Fruit fly (Drosophila melanogaster) Kc167 (cell line): Measurements from ENCODE around the gene CG11670.

Experiments
- Myc ChIP-seq: fragments of >200 bp; optimal IDR thresholded peaks from 2 replicates; lab custom pipeline; 2017; ENCODE audit warnings: missing external identifiers
- Sin3A ChIP-seq: fragments of >200 bp; optimal IDR thresholded peaks from 2 replicates; lab custom pipeline; 2018; ENCODE audit warnings: missing external identifiers
- h ChIP-seq: fragments of >200 bp; optimal IDR thresholded peaks from 3 replicates; lab custom pipeline; 2018; ENCODE audit warnings: missing external identifiers
- insv ChIP-seq: fragments of >200 bp; optimal IDR thresholded peaks from 3 replicates; lab custom pipeline; 2018; ENCODE audit warnings: missing external identifiers
- psq ChIP-seq: fragments of >200 bp; optimal IDR thresholded peaks from 2 replicates; lab custom pipeline; 2017; ENCODE audit warnings: missing external identifiers
- ttk ChIP-seq: sonication (Bioruptor generic); optimal IDR thresholded peaks from 2 replicates; lab custom pipeline; 2017; ENCODE audit warnings: missing external identifiers

Gene CG11670

DNA sequence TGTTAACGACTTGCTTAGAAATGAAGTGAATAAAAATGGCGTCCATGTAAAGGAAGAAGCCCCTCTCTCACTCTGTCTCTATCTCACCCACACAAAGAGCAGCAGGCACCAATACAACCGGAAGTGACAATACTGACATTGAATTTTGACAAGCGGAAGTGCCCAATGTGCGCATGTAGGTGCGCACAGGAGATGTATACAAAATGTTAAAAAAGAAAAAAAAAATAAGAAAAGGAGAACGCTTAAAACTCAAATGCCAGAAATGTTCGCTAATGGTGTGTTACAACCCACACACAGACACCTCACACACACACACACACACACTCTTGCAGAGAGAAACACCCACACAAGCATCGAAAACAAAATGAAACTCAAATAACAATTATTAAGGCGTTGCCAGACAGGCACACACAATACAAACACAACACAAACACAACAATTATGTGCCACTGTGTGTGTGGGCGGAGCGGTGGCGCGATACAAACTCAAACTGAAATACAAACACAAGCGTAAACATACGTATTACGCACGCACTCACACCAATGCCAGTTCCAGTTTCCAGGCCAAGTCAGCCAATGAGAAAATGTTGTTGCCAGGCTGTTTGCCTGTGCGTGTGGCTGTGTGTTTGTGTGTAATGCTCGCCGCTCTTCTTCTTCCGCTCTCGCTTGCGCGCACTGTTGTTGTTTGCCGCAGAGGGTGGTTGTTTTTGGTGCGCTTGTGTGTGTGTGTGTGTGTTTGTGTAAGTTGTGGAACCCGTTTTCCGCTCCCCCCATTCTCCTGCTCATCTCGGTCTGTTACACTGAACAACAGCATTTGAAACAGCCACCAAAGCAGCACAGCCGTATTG, 22.1 kb downstream of the CG11670 start:
- TF ChIP-seq Sin3A (lab: Kevin White, UChicago): no peak
- no peak for TF ChIP-seq h
- no peak for TF ChIP-seq Myc
- TF ChIP-seq ttk (lab: Kevin White, UChicago): no peak
- TF ChIP-seq insv (lab: Kevin White, UChicago): no peak
- TF ChIP-seq psq (lab: Kevin White, UChicago): no peak

DNA sequence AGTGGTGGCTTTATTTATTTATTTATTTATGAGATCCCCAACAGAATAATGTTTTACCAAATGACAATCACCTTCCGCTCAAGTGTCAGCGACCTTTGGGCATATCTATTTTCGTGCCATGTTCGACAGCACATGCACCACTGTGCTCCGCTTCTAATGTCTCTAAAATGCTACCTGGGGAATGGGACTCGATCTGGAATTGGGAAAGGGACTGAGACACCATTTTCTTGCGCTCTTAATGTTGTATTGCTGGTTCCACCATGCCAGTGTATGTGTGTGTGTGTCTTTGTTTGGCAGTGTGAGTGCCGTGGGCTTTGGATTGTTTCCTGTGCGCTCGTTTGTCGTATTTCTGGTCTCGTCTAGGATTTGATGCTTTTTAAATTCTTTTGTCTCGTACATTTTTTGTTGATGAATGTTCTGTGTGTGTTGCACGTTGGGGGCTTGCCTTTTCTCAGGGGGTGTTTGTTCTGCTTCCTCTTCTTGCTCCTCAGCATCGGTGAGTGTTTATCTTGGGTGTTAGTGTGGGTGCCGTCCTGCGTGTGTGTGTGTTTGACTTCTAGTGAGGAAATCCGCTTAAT, 23.4 kb downstream of the CG11670 start:
- no peak for TF ChIP-seq insv (lab: Kevin White, UChicago)
- no peak for TF ChIP-seq ttk (lab: Kevin White, UChicago)
- no peak for TF ChIP-seq h
- TF ChIP-seq psq (lab: Kevin White, UChicago): no peak
- TF ChIP-seq Myc: no peak
- TF ChIP-seq Sin3A (lab: Kevin White, UChicago): no peak

DNA sequence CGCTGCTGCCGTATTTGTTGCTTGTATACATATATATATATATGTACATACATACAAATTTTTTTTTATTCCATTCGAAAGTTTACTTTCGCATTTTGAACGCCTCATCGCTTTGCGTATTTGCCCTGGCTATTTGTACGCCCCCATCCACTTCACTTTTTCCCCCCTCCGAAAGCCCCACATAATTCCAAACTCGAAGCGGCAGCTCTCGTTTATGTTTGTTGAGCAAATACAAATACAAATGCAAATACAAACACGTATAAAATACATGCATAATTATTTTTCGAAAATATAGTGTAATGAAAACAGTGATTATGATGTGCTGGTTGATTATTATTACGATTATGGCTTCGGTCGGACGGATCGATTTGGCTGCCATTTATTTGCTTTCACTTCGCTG, 26.2 kb downstream of the CG11670 start:
- no peak for TF ChIP-seq Sin3A (lab: Kevin White, UChicago)
- TF ChIP-seq psq (lab: Kevin White, UChicago): no peak
- TF ChIP-seq ttk (lab: Kevin White, UChicago): no peak
- TF ChIP-seq insv (lab: Kevin White, UChicago): no peak
- no peak for TF ChIP-seq Myc

DNA sequence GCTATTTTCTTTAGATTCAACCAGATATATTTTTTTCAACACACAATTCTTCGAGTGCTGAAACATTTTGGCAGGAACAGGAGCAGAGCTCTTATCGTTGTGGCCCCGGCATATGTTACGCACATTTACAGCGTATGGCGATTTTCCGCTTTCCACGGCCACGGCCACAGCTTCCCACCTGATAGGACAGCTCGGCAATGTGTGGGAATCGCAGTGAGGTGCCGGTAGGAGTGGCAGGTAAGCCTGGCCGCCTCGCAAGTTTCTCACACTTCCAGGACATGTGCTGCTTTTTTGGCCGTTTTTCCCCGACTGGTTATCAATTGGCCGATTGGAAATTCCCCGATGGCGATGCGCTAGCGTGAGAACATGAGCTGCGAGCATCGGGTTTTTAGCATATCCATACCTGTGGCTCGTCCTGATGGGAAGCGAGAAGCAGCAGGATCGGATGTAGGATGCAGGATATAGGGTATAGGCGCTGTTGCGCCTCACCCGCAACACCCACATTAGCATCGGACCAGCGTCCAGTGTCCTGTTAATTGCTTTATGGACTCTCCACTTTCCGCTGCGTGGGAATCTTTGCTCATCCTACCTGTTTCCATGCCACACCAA, 28.3 kb downstream of the CG11670 start:
- TF ChIP-seq ttk (lab: Kevin White, UChicago) (no peak), h (no peak), insv (lab: Kevin White, UChicago) (no peak), Myc (no peak), Sin3A (lab: Kevin White, UChicago) (no peak)

- no peak for TF ChIP-seq insv (lab: Kevin White, UChicago)
- TF ChIP-seq h: no peak
- TF ChIP-seq Sin3A (lab: Kevin White, UChicago): no peak
- TF ChIP-seq ttk (lab: Kevin White, UChicago): no peak
- no peak for TF ChIP-seq psq (lab: Kevin White, UChicago)
Observed at dm6 chr3R:13072052-13072451, 30.2 kb downstream of the CG11670 start.

dm6 chr3R:13073174-13073573, 31.3 kb downstream of the CG11670 start:
- no peak for TF ChIP-seq insv (lab: Kevin White, UChicago)
- TF ChIP-seq Sin3A (lab: Kevin White, UChicago): no peak
- no peak for TF ChIP-seq psq (lab: Kevin White, UChicago)
- no peak for TF ChIP-seq ttk (lab: Kevin White, UChicago)
- TF ChIP-seq h: no peak
- no peak for TF ChIP-seq Myc

dm6 chr3R:13074588-13074987, 32.7 kb downstream of the CG11670 start:
- TF ChIP-seq Sin3A (lab: Kevin White, UChicago): no peak
- no peak for TF ChIP-seq ttk (lab: Kevin White, UChicago)
- TF ChIP-seq psq (lab: Kevin White, UChicago): no peak
- no peak for TF ChIP-seq Myc
- TF ChIP-seq h: no peak
- TF ChIP-seq insv (lab: Kevin White, UChicago): no peak

DNA sequence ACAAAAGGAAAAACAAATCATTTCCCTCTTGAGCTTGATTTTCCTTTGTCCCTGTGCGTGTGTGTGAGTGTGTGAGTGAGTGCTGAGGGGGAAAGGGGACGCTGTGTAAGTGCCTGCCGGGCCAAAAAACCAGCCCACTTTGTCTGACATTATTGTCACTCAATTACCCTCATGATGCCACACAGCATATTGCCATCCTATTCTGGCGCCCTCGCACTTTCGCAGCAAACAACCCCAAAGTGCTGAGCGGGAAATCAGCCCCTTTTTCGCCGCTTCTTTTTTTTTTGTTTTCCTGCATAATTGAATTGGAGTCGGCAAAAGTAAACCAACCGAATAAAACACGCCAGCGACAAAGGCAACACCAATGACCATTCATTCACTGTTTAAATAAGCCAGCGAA, 33.9 kb downstream of the CG11670 start:
- TF ChIP-seq h (no peak), psq (lab: Kevin White, UChicago) (no peak), ttk (lab: Kevin White, UChicago) (no peak), insv (lab: Kevin White, UChicago) (no peak), Myc (no peak), Sin3A (lab: Kevin White, UChicago) (no peak)

- TF ChIP-seq ttk (lab: Kevin White, UChicago): no peak
- TF ChIP-seq Myc: no peak
- TF ChIP-seq insv (lab: Kevin White, UChicago): no peak
- no peak for TF ChIP-seq Sin3A (lab: Kevin White, UChicago)
- TF ChIP-seq psq (lab: Kevin White, UChicago): no peak
- TF ChIP-seq h: no peak
Observed at dm6 chr3R:13077262-13077661, 35.4 kb downstream of the CG11670 start.

DNA sequence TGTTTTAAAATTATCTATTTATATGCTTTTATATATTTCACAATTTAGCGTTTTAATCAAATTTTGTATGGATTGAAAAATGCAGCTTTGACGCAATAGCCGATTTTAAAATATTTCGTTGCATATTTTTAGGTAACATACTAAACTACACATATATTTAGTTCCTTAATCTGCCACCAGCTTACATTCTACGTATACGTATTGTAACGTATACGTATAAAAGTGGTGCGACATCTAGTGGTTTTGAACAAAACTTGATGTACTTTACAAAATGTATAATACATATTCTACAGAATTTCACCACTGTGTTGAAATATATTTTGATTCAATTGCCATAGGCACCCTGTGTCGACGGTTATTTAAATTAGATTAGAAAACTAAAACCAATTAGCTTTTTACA, 36.4 kb downstream of the CG11670 start:
- TF ChIP-seq Myc (no peak), Sin3A (lab: Kevin White, UChicago) (no peak), ttk (lab: Kevin White, UChicago) (no peak), h (no peak), psq (lab: Kevin White, UChicago) (no peak), insv (lab: Kevin White, UChicago) (no peak)

- no peak for TF ChIP-seq psq (lab: Kevin White, UChicago)
- no peak for TF ChIP-seq Myc
- no peak for TF ChIP-seq insv (lab: Kevin White, UChicago)
- TF ChIP-seq h: no peak
- no peak for TF ChIP-seq ttk (lab: Kevin White, UChicago)
- no peak for TF ChIP-seq Sin3A (lab: Kevin White, UChicago)
Observed at dm6 chr3R:13082382-13082781, 40.5 kb downstream of the CG11670 start.

DNA sequence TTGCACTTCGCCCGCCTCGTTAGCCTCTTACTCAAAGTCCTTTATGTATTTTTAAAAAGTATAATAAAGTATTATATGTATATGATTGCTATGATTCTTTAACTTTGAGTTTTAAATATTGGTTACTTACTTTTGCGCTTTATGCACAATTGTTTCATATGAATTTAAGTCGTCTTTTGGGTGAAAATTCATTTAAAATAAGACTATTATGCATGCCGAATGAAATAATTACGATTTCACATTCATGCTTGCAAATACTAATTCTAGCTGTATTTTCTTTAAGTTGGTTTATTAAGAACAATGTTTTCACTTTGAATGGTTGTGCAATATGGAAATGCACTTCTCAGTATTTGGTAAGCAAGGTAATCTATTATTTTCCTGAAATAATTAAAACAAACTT, 44.1 kb downstream of the CG11670 start, which contains the start of gene CG43063:
Gene CG43063, plus strand, starts transcription at position 301 of the 400 bp plus-strand sequence.
- TF ChIP-seq Myc (no peak), psq (lab: Kevin White, UChicago) (no peak), Sin3A (lab: Kevin White, UChicago) (no peak), h (no peak), ttk (lab: Kevin White, UChicago) (no peak), insv (lab: Kevin White, UChicago) (no peak)
